Fruit fly (Drosophila melanogaster) whole organism, prepupa: ENCODE results near the gene Cpr72Eb.

Source experiments
- Blimp-1 ChIP-seq: fragments of 200-800 bp; sonication (Bioruptor generic); optimal IDR thresholded peaks from 3 replicates; lab custom pipeline; 2017; ENCODE audit warnings: missing biosample characterization, missing genetic modification characterization, mild to moderate bottlenecking, moderate library complexity, missing genetic modification reagents
- CG10669 ChIP-seq: fragments of 200-800 bp; sonication (Bioruptor generic); optimal IDR thresholded peaks from 3 replicates; lab custom pipeline; 2018; ENCODE audit warnings: missing biosample characterization, mild to moderate bottlenecking, missing genetic modification characterization, moderate library complexity
- CG11294 ChIP-seq: fragments of 200-800 bp; sonication (Bioruptor generic); IDR thresholded peaks from 2 replicates; pipeline ENCODE4 v1.3.6; 2022; ENCODE audit warnings: missing biosample characterization, missing genetic modification characterization
- CG11762 ChIP-seq: fragments of 200-800 bp; sonication (Bioruptor generic); optimal IDR thresholded peaks from 3 replicates; lab custom pipeline; 2016; ENCODE audit warnings: missing biosample characterization, missing genetic modification characterization; ENCODE audit not compliant: insufficient read depth
- CG1621 ChIP-seq: fragments of 200-800 bp; sonication (Bioruptor generic); optimal IDR thresholded peaks from 3 replicates; lab custom pipeline; 2018; ENCODE audit warnings: missing biosample characterization, mild to moderate bottlenecking, missing genetic modification characterization
- CG32006 ChIP-seq: fragments of 200-800 bp; sonication (Bioruptor generic); optimal IDR thresholded peaks from 3 replicates; lab custom pipeline; 2017; ENCODE audit warnings: missing biosample characterization, mild to moderate bottlenecking, missing genetic modification characterization
- CG3919 ChIP-seq: fragments of 200-800 bp; sonication (Bioruptor generic); optimal IDR thresholded peaks from 3 replicates; lab custom pipeline; 2016; ENCODE audit warnings: missing biosample characterization, missing genetic modification characterization
- CG4318 ChIP-seq: fragments of 200-800 bp; sonication (Bioruptor generic); optimal IDR thresholded peaks from 3 replicates; lab custom pipeline; 2017; ENCODE audit warnings: missing biosample characterization, mild to moderate bottlenecking, missing genetic modification characterization
- CG6163 ChIP-seq: fragments of 200-800 bp; sonication (Bioruptor generic); IDR thresholded peaks from 3 replicates; pipeline ENCODE4 v1.3.6; 2022; ENCODE audit warnings: missing biosample characterization, missing genetic modification characterization
- CG6792 ChIP-seq: fragments of 200-800 bp; sonication (Bioruptor generic); optimal IDR thresholded peaks from 3 replicates; lab custom pipeline; 2016; ENCODE audit warnings: missing biosample characterization, missing genetic modification characterization
- CG7368 ChIP-seq: fragments of 200-800 bp; sonication (Bioruptor generic); optimal IDR thresholded peaks from 3 replicates; lab custom pipeline; 2016; ENCODE audit warnings: missing biosample characterization, missing genetic modification characterization
- CG8119 ChIP-seq: fragments of 200-800 bp; sonication (Bioruptor generic); IDR thresholded peaks from 3 replicates; pipeline ENCODE4 v1.3.6; 2022; ENCODE audit warnings: missing biosample characterization, missing genetic modification characterization
- CG8632 ChIP-seq: fragments of 200-800 bp; sonication (Bioruptor generic); optimal IDR thresholded peaks from 3 replicates; lab custom pipeline; 2016; ENCODE audit warnings: missing biosample characterization, missing genetic modification characterization
- Eip75B ChIP-seq: fragments of 200-800 bp; sonication (Bioruptor generic); optimal IDR thresholded peaks from 3 replicates; lab custom pipeline; 2016; ENCODE audit warnings: missing biosample characterization, missing genetic modification characterization
- Eip78C ChIP-seq: fragments of 200-800 bp; sonication (Bioruptor generic); peaks from one replicate; lab custom pipeline; 2016; ENCODE audit warnings: missing biosample characterization, missing genetic modification characterization
- Ets96B ChIP-seq: fragments of 200-800 bp; optimal IDR thresholded peaks from 2 replicates; lab custom pipeline; 2019; ENCODE audit warnings: missing biosample characterization, mild to moderate bottlenecking, missing genetic modification characterization, moderate library complexity
- Hr38 ChIP-seq: sonication (Bioruptor generic); optimal IDR thresholded peaks from 2 replicates; lab custom pipeline; 2016; ENCODE audit warnings: missing biosample characterization, missing genetic modification characterization
- Hr39 ChIP-seq: fragments of 200-800 bp; sonication (Bioruptor generic); optimal IDR thresholded peaks from 2 replicates; lab custom pipeline; 2016; ENCODE audit warnings: missing biosample characterization, missing genetic modification characterization
- Hr4 ChIP-seq: fragments of 200-800 bp; sonication (Bioruptor generic); optimal IDR thresholded peaks from 3 replicates; lab custom pipeline; 2016; ENCODE audit warnings: missing biosample characterization, missing genetic modification characterization
- Lpt ChIP-seq: fragments of 200-800 bp; sonication (Bioruptor generic); optimal IDR thresholded peaks from 3 replicates; lab custom pipeline; 2016; ENCODE audit warnings: missing biosample characterization, missing genetic modification characterization
- Met ChIP-seq: fragments of 200-800 bp; sonication (Bioruptor generic); optimal IDR thresholded peaks from 3 replicates; lab custom pipeline; 2016; ENCODE audit warnings: missing biosample characterization, missing genetic modification characterization
- OdsH ChIP-seq: fragments of 200-800 bp; sonication (Bioruptor generic); optimal IDR thresholded peaks from 3 replicates; lab custom pipeline; 2016; ENCODE audit warnings: missing biosample characterization, missing genetic modification characterization
- Sox102F ChIP-seq: fragments of 200-800 bp; sonication (Bioruptor generic); optimal IDR thresholded peaks from 2 replicates; lab custom pipeline; 2016; ENCODE audit warnings: missing biosample characterization, mild to moderate bottlenecking, missing genetic modification characterization
- Sox15 ChIP-seq: fragments of 200-800 bp; sonication (Bioruptor generic); optimal IDR thresholded peaks from 3 replicates; lab custom pipeline; 2016; ENCODE audit warnings: missing biosample characterization, missing genetic modification characterization
- acj6 ChIP-seq: fragments of 200-800 bp; sonication (Bioruptor generic); optimal IDR thresholded peaks from 3 replicates; lab custom pipeline; 2016; ENCODE audit warnings: missing biosample characterization, missing genetic modification characterization
- cyc ChIP-seq: fragments of 200-800 bp; sonication (Bioruptor generic); optimal IDR thresholded peaks from 3 replicates; lab custom pipeline; 2016; ENCODE audit warnings: missing biosample characterization, missing genetic modification characterization
- dac ChIP-seq: fragments of 200-800 bp; sonication (Bioruptor generic); optimal IDR thresholded peaks from 2 replicates; lab custom pipeline; 2017; ENCODE audit warnings: missing biosample characterization, mild to moderate bottlenecking, missing genetic modification characterization
- eg ChIP-seq: fragments of 200-800 bp; sonication (Bioruptor generic); IDR thresholded peaks from 3 replicates; pipeline ENCODE4 v1.3.6; 2022; ENCODE audit warnings: missing biosample characterization, missing genetic modification characterization
- net ChIP-seq: fragments of 200-800 bp; sonication (Bioruptor generic); optimal IDR thresholded peaks from 3 replicates; lab custom pipeline; 2016; ENCODE audit warnings: missing biosample characterization, missing genetic modification characterization
- salr ChIP-seq, 2 experiments: fragments of 200-800 bp; sonication (Bioruptor generic); optimal IDR thresholded peaks; 3 replicates each; lab custom pipeline; 2016 to 2018; ENCODE audit warnings: missing biosample characterization in 2 of 2, missing genetic modification characterization in 2 of 2, mild to moderate bottlenecking in 1 of 2
- svp ChIP-seq: fragments of 200-800 bp; sonication (Bioruptor generic); peaks from one replicate; lab custom pipeline; 2016; ENCODE audit warnings: missing biosample characterization, missing genetic modification characterization
- topi ChIP-seq: fragments of 200-800 bp; sonication (Bioruptor generic); optimal IDR thresholded peaks from 3 replicates; lab custom pipeline; 2016; ENCODE audit warnings: missing biosample characterization, missing genetic modification characterization
- vri ChIP-seq: fragments of 200-800 bp; sonication (Bioruptor generic); optimal IDR thresholded peaks from 3 replicates; lab custom pipeline; 2016; ENCODE audit warnings: missing biosample characterization, mild to moderate bottlenecking, missing genetic modification characterization

Gene Cpr72Eb

dm6 chr3L:16364182-16364581 lies 517 bp upstream of the Cpr72Eb start (continued):
- TF ChIP-seq CG11294 (GFP tag; lab: Robert Waterston, UW): peak; percentile 45; the same call in 1 of the 2 replicates
- peak; percentile 81 for TF ChIP-seq CG8119 (GFP tag; lab: Robert Waterston, UW)
- peak; percentile 86 for TF ChIP-seq CG6792 (GFP tag; lab: Kevin White, UChicago)
- peak; percentile 90 for TF ChIP-seq CG8632 (GFP tag; lab: Kevin White, UChicago)
- peak; percentile 74 for TF ChIP-seq CG32006 (GFP tag; lab: Kevin White, UChicago)
- peak; percentile 84 for TF ChIP-seq CG11762 (GFP tag; lab: Kevin White, UChicago)
- TF ChIP-seq cyc (GFP tag; lab: Kevin White, UChicago): peak; percentile 83
- TF ChIP-seq salr (GFP tag; optimal IDR thresholded peaks at IDR 0.05; lab: Kevin White, UChicago): peak; percentile 75
- peak; percentile 93 for TF ChIP-seq Eip75B
- TF ChIP-seq CG1621 (tag; lab: Kevin White, UChicago): peak; percentile 84
- TF ChIP-seq acj6 (GFP tag; lab: Kevin White, UChicago): peak; percentile 88
- no peak for TF ChIP-seq dac (GFP tag; lab: Kevin White, UChicago)
- TF ChIP-seq CG7368 (GFP tag; lab: Kevin White, UChicago): peak; percentile 77
- TF ChIP-seq Sox15 (GFP tag; lab: Kevin White, UChicago): peak; percentile 65
- TF ChIP-seq OdsH: peak; percentile 87
- TF ChIP-seq CG3919 (GFP tag; lab: Kevin White, UChicago): peak; percentile 92
- TF ChIP-seq CG4318 (GFP tag; lab: Kevin White, UChicago): peak; percentile 39
- TF ChIP-seq, all 60 proteins: peak for 54

dm6 chr3L:16367240-16367639 lies 2.5 kb downstream of the Cpr72Eb start, which contains the start of gene Cpr72Ec:
TSS of gene Cpr72Ec (minus strand) at chr3L:16367340.
- TF ChIP-seq vri: no peak
- TF ChIP-seq eg (GFP tag; lab: Robert Waterston, UW): no peak
- no peak for TF ChIP-seq Ets96B (tag; lab: Kevin White, UChicago)
- TF ChIP-seq CG4318 (GFP tag; lab: Kevin White, UChicago): no peak
- TF ChIP-seq Hr4 (GFP tag; lab: Kevin White, UChicago): no peak
- TF ChIP-seq CG8119 (GFP tag; lab: Robert Waterston, UW): no peak
- TF ChIP-seq Eip78C: no peak
- TF ChIP-seq dac (GFP tag; lab: Kevin White, UChicago): no peak
- TF ChIP-seq, all 60 proteins: peak for 0

dm6 chr3L:16368199-16368598 lies 3.5 kb downstream of the Cpr72Eb start, which contains the start of gene CG4842:
TSS of gene CG4842 (plus strand) at chr3L:16368389.
- TF ChIP-seq CG10669 (GFP tag; lab: Kevin White, UChicago) (no peak), svp (GFP tag; lab: Kevin White, UChicago) (peak; percentile 70)

dm6 chr3L:16369526-16369925 lies 4.8 kb downstream of the Cpr72Eb start, which contains the start of gene CG18814:
TSS of gene CG18814 (plus strand) at chr3L:16369826.
- TF ChIP-seq CG1621 (tag; lab: Kevin White, UChicago) (no peak), Blimp-1 (GFP tag; lab: Kevin White, UChicago) (no peak), Sox15 (GFP tag; lab: Kevin White, UChicago) (no peak), Hr39 (no peak), topi (GFP tag; lab: Kevin White, UChicago) (no peak), Hr38 (GFP tag; lab: Kevin White, UChicago) (no peak), CG6163 (no peak), Lpt (no peak), Sox102F (GFP tag; lab: Kevin White, UChicago) (no peak), net (no peak), Met (GFP tag; lab: Kevin White, UChicago) (no peak)
